Worm (Caenorhabditis elegans): Measurements from ENCODE around the gene F56B3.4.

The F56B3.4 gene

ce11 chrIV:796521-797073 is 2.5 kb upstream of the F56B3.4 start, which contains the start of the genes F56B3.11 and ech-5:
Gene F56B3.11, minus strand, starts transcription at chrIV:796571.
Gene ech-5, plus strand, starts transcription at chrIV:797023.
- peak; percentile 19 for TF ChIP-seq F16B12.6 (tag; optimal IDR thresholded peaks at IDR 0.05)
- peak; percentile 19 for TF ChIP-seq zip-4 (GFP tag; optimal IDR thresholded peaks at IDR 0.05)
- TF ChIP-seq ceh-8 (GFP tag; optimal IDR thresholded peaks at IDR 0.05) = peak; percentile 55
- TF ChIP-seq fkh-8 (tag; optimal IDR thresholded peaks at IDR 0.05) = peak; percentile 95
- no peak for TF ChIP-seq unc-130 (tag; optimal IDR thresholded peaks at IDR 0.05)
- TF ChIP-seq vab-15 (tag; optimal IDR thresholded peaks at IDR 0.05) = peak; percentile 70
- peak; percentile 83 for TF ChIP-seq mep-1 (tag; optimal IDR thresholded peaks at IDR 0.05)
- TF ChIP-seq lsy-2 (tag; optimal IDR thresholded peaks at IDR 0.05) = peak; percentile 82 to 84
- TF ChIP-seq fkh-4 (tag; optimal IDR thresholded peaks at IDR 0.05; ENCODE audit: borderline replicate concordance) = peak; percentile 81
- TF ChIP-seq tlp-1 (tag; optimal IDR thresholded peaks at IDR 0.05) = no peak
- TF ChIP-seq fkh-10 (GFP tag; optimal IDR thresholded peaks at IDR 0.05) = no peak
- TF ChIP-seq xbp-1 (tag; optimal IDR thresholded peaks at IDR 0.05) = peak; percentile 88
- peak; percentile 50 for TF ChIP-seq nhr-237 (tag; optimal IDR thresholded peaks at IDR 0.05)
- TF ChIP-seq dsc-1 (tag; optimal IDR thresholded peaks at IDR 0.05) = peak; percentile 88
- peak; percentile 41 for TF ChIP-seq lin-39 (tag; optimal IDR thresholded peaks at IDR 0.05)
- TF ChIP-seq C04F5.9 (tag; optimal IDR thresholded peaks at IDR 0.05) = peak; percentile 87
- TF ChIP-seq unc-98 (GFP tag; IDR thresholded peaks at IDR 0.05) = peak; percentile 93
- TF ChIP-seq lin-35 (GFP tag; optimal IDR thresholded peaks at IDR 0.05) = peak; percentile 64 to 77
- peak; percentile 32 for TF ChIP-seq fos-1 (tag; optimal IDR thresholded peaks at IDR 0.05)
- TF ChIP-seq C16A3.4 (tag; optimal IDR thresholded peaks at IDR 0.05) = peak; percentile 77
- TF ChIP-seq mef-2 (tag; optimal IDR thresholded peaks at IDR 0.05) = no peak
- no peak for TF ChIP-seq nhr-11 (tag; optimal IDR thresholded peaks at IDR 0.05)
- TF ChIP-seq nhr-84 (tag; optimal IDR thresholded peaks at IDR 0.05) = no peak
- TF ChIP-seq hlh-17 (GFP tag; optimal IDR thresholded peaks at IDR 0.05; ENCODE audit: borderline replicate concordance) = no peak
- peak; percentile 47 for TF ChIP-seq lin-13 (GFP tag; optimal IDR thresholded peaks at IDR 0.05)
- peak; percentile 94 for TF ChIP-seq nhr-47 (tag; optimal IDR thresholded peaks at IDR 0.05)
- peak; percentile 71 for TF ChIP-seq nhr-19 (GFP tag; conservative IDR thresholded peaks at IDR 0.05)
- TF ChIP-seq dpl-1 (GFP tag; optimal IDR thresholded peaks at IDR 0.05) = peak; percentile 58 to 77 (median 68)
- TF ChIP-seq snpc-4 (tag; optimal IDR thresholded peaks at IDR 0.05) = peak; percentile 45
- TF ChIP-seq aha-1 (tag; optimal IDR thresholded peaks at IDR 0.05) = no peak
- no peak for TF ChIP-seq mdl-1 (tag; optimal IDR thresholded peaks at IDR 0.05)
- TF ChIP-seq nhr-71 (tag; optimal IDR thresholded peaks at IDR 0.05) = peak; percentile 95
- no peak for TF ChIP-seq nhr-76 (tag; optimal IDR thresholded peaks at IDR 0.05)
- peak; percentile 76 for TF ChIP-seq lin-15B (tag; optimal IDR thresholded peaks at IDR 0.05)
- TF ChIP-seq aly-2 (tag; optimal IDR thresholded peaks at IDR 0.05) = peak; percentile 44
- peak; percentile 87 for TF ChIP-seq egl-13 (tag; optimal IDR thresholded peaks at IDR 0.05)
- no peak for TF ChIP-seq ces-1 (GFP tag; optimal IDR thresholded peaks at IDR 0.05)
- TF ChIP-seq egl-27 (tag; optimal IDR thresholded peaks at IDR 0.05) = no peak
- TF ChIP-seq Y116A8C.19 (tag; optimal IDR thresholded peaks at IDR 0.05; ENCODE audit: borderline replicate concordance) = peak; percentile 65
- no peak for TF ChIP-seq ets-5 (GFP tag; IDR thresholded peaks at IDR 0.05)
- TF ChIP-seq ceh-82 (tag; optimal IDR thresholded peaks at IDR 0.05) = peak; percentile 5 to 58 (median 20)
- TF ChIP-seq rnt-1 (tag; optimal IDR thresholded peaks at IDR 0.05) = no peak
- peak; percentile 82 for TF ChIP-seq sox-4 (tag; optimal IDR thresholded peaks at IDR 0.05)
- TF ChIP-seq lir-3 (tag; optimal IDR thresholded peaks at IDR 0.05; ENCODE audit: poor library complexity) = no peak
- peak; percentile 68 for TF ChIP-seq elt-2 (tag; optimal IDR thresholded peaks at IDR 0.05)
- TF ChIP-seq hpl-2 (GFP tag; optimal IDR thresholded peaks at IDR 0.05) = no peak
- no peak for TF ChIP-seq blmp-1 (tag; optimal IDR thresholded peaks at IDR 0.05)
- peak; percentile 72 for TF ChIP-seq efl-3 (GFP tag; optimal IDR thresholded peaks at IDR 0.05)
- peak; percentile 96 for TF ChIP-seq pax-3 (tag; optimal IDR thresholded peaks at IDR 0.05)
- peak; percentile 87 for TF ChIP-seq nhr-20 (tag; optimal IDR thresholded peaks at IDR 0.05)
- no peak for TF ChIP-seq nhr-12 (tag; optimal IDR thresholded peaks at IDR 0.05)
- TF ChIP-seq nhr-28 (tag; optimal IDR thresholded peaks at IDR 0.05) = no peak
